Worm (Caenorhabditis elegans) whole organism, L3 larva: Measurements from ENCODE around the gene F20G2.2.

Experiments
- elt-1 ChIP-seq: fragments of 150-350 bp; optimal IDR thresholded peaks from 2 replicates; lab custom pipeline; 2014; ENCODE audit warnings: missing biosample characterization, missing genetic modification characterization
- pha-4 ChIP-seq: fragments of 150-350 bp; optimal IDR thresholded peaks from 2 replicates; lab custom pipeline; 2014; ENCODE audit warnings: missing biosample characterization, missing genetic modification reagents, missing genetic modification characterization

DNA sequence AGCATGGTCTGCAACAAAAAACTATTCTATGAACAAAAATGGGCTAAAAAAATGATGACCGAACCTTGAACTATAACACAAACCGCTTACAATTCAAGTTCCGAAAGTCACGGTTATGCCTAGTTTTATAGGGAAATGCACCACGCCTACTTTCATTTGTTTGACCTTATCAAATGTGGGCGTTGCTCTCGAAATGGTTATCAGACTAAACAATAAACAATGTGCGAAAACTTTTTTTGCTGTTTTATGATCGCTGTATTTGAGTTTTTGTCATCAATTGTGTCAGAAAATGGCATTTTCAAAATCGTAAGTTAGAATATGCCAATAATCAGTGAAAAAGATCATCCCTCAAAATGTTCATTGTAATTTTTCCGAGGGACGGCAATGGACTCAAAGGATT lies 20.1 kb downstream of the F20G2.2 start, which contains the start of gene F35E12.6:
- no peak for TF ChIP-seq pha-4 (tag; lab: Kevin White, UChicago)
- TF ChIP-seq elt-1 (tag; lab: Kevin White, UChicago) = no peak
